Fruit fly (Drosophila melanogaster): ENCODE measurements around the gene CG15211.

DNA sequence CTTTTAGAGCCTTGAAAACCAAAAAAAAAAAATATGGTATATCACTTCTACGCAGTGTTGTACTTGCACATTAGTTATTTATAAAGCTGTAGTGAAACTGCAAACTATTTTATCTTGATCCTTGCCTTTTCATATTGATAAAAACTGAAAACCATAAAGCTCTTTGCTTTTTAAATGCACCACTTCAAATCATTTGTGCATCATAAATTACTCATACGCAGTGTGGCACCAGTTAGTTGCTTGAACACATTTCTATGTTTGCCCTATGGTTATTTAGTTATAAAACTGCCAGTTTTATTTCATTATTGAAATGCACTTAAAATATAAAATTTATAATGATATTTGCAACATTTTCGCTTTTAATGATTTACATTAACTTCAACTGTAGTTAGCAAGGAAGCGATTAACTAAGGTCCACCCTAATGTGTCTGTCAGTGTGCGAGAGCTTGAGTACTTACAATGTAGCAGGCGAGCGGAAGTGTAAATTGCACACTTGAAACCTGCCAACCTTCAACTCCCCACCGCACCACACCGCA lies 16.2 kb upstream of the CG15211 start:
- TF ChIP-seq Sin3A (optimal IDR thresholded peaks at IDR 0.05) (no peak), h (optimal IDR thresholded peaks at IDR 0.05) (no peak), Myc (optimal IDR thresholded peaks at IDR 0.05) (no peak), psq (optimal IDR thresholded peaks at IDR 0.05) (no peak), insv (optimal IDR thresholded peaks at IDR 0.05) (no peak)

Data from Kc167 (cell line).